Worm (Caenorhabditis elegans) whole organism, L2 larva: ENCODE measurements around the gene Y6D1A.2.

Experiments
- nhr-23 ChIP-seq: fragments of 150-350 bp; optimal IDR thresholded peaks from 2 replicates; lab custom pipeline; 2014; ENCODE audit warnings: missing biosample characterization, missing genetic modification reagents, missing genetic modification characterization
- zag-1 ChIP-seq: fragments of 150-350 bp; optimal IDR thresholded peaks from 2 replicates; lab custom pipeline; 2014; ENCODE audit warnings: missing biosample characterization, missing genetic modification characterization

- no peak for TF ChIP-seq nhr-23 (tag; lab: Kevin White, UChicago)
- TF ChIP-seq zag-1 (tag; lab: Kevin White, UChicago) = no peak
These were observed 21.0 kb downstream of the Y6D1A.2 start, which contains the start of gene hda-5 for ce11 chrII:11798737-11799136.
